Worm (Caenorhabditis elegans): ENCODE results near the gene srz-59.

- TF ChIP-seq ceh-22 (tag; optimal IDR thresholded peaks at IDR 0.05), result no peak
- no peak for TF ChIP-seq sox-4 (tag; optimal IDR thresholded peaks at IDR 0.05)
- no peak for TF ChIP-seq ceh-24 (tag; optimal IDR thresholded peaks at IDR 0.05)
- no peak for TF ChIP-seq pha-4 (tag; optimal IDR thresholded peaks at IDR 0.05)
- no peak for TF ChIP-seq fkh-10 (GFP tag; optimal IDR thresholded peaks at IDR 0.05)
- no peak for TF ChIP-seq ama-1 (optimal IDR thresholded peaks at IDR 0.05)
- TF ChIP-seq hlh-30 (tag; optimal IDR thresholded peaks at IDR 0.05; ENCODE audit: insufficient read depth), result no peak
- TF ChIP-seq ttx-3 (tag; optimal IDR thresholded peaks at IDR 0.05), result no peak
- no peak for TF ChIP-seq unc-86 (tag; optimal IDR thresholded peaks at IDR 0.05)
Observed at ce11 chrIV:14115556-14115955, 16.3 kb upstream of the srz-59 start.

All from whole organism, late embryonic.